Fruit fly (Drosophila melanogaster) whole organism, embryonic: ENCODE data around the gene CG43078.

Source experiments
- Atf6 ChIP-seq: fragments of 200-800 bp; sonication (Bioruptor generic); IDR thresholded peaks from 2 replicates; pipeline ENCODE4 v1.3.6; 2022; ENCODE audit warnings: missing biosample characterization, missing genetic modification characterization
- CG10147 ChIP-seq: fragments of 200-800 bp; sonication (Bioruptor generic); optimal IDR thresholded peaks from 2 replicates; lab custom pipeline; 2019; ENCODE audit warnings: missing biosample characterization, mild to moderate bottlenecking, missing genetic modification characterization, moderate library complexity
- CG10267 ChIP-seq: fragments of 200-800 bp; sonication (Bioruptor generic); optimal IDR thresholded peaks from 2 replicates; lab custom pipeline; 2018; ENCODE audit warnings: missing biosample characterization, mild to moderate bottlenecking, missing genetic modification characterization, moderate library complexity
- CG10431 ChIP-seq: fragments of 200-800 bp; sonication (Bioruptor generic); optimal IDR thresholded peaks from 3 replicates; lab custom pipeline; 2018; ENCODE audit warnings: missing biosample characterization, mild to moderate bottlenecking, missing genetic modification characterization
- CG11456 ChIP-seq: fragments of 200-800 bp; sonication (Bioruptor generic); IDR thresholded peaks from 3 replicates; pipeline ENCODE4 v1.3.6; 2022; ENCODE audit warnings: missing biosample characterization, missing genetic modification characterization
- CG12391 ChIP-seq: fragments of 200-800 bp; sonication (Bioruptor generic); optimal IDR thresholded peaks from 3 replicates; lab custom pipeline; 2018; ENCODE audit warnings: missing biosample characterization, mild to moderate bottlenecking, missing genetic modification characterization, moderate library complexity
- CG14965 ChIP-seq: fragments of 200-800 bp; sonication (Bioruptor generic); optimal IDR thresholded peaks from 2 replicates; lab custom pipeline; 2016; ENCODE audit warnings: missing biosample characterization, missing genetic modification characterization, borderline replicate concordance
- CG15514 ChIP-seq: fragments of 200-800 bp; sonication (Bioruptor generic); optimal IDR thresholded peaks from 3 replicates; lab custom pipeline; 2017; ENCODE audit warnings: missing biosample characterization, missing genetic modification characterization, mild to moderate bottlenecking, moderate library complexity, missing genetic modification reagents
- CG17612 ChIP-seq: fragments of 200-800 bp; sonication (Bioruptor generic); IDR thresholded peaks from 2 replicates; pipeline ENCODE4 v1.3.6; 2022; ENCODE audit warnings: missing biosample characterization, missing genetic modification characterization
- CG1792 ChIP-seq: fragments of 200-800 bp; sonication (Bioruptor generic); optimal IDR thresholded peaks from 2 replicates; lab custom pipeline; 2016; ENCODE audit warnings: missing biosample characterization, missing genetic modification characterization
- CG18011 ChIP-seq: fragments of 200-800 bp; sonication (Bioruptor generic); optimal IDR thresholded peaks from 2 replicates; lab custom pipeline; 2017; ENCODE audit warnings: missing biosample characterization, missing genetic modification characterization, mild to moderate bottlenecking, moderate library complexity, missing genotype
- CG2202 ChIP-seq: fragments of 200-800 bp; sonication (Bioruptor generic); optimal IDR thresholded peaks from 2 replicates; lab custom pipeline; 2018; ENCODE audit warnings: missing biosample characterization, mild to moderate bottlenecking, missing genetic modification characterization
- CG2889 ChIP-seq: fragments of 200-800 bp; sonication (Bioruptor generic); IDR thresholded peaks from 3 replicates; pipeline ENCODE4 v1.3.6; 2022; ENCODE audit warnings: missing biosample characterization, missing genetic modification characterization
- CG30403 ChIP-seq: fragments of 200-800 bp; sonication (Bioruptor generic); optimal IDR thresholded peaks from 3 replicates; lab custom pipeline; 2016; ENCODE audit warnings: missing biosample characterization, missing genetic modification characterization
- CG4360 ChIP-seq: fragments of 200-800 bp; sonication (Bioruptor generic); IDR thresholded peaks from 2 replicates; pipeline ENCODE4 v1.3.6; 2022; ENCODE audit warnings: missing biosample characterization, missing genetic modification characterization
- CG4404 ChIP-seq: fragments of 200-800 bp; sonication (Bioruptor generic); IDR thresholded peaks from 2 replicates; pipeline ENCODE4 v1.3.6; 2022; ENCODE audit warnings: missing biosample characterization, missing genetic modification characterization
- CG4707 ChIP-seq: fragments of 200-800 bp; sonication (Bioruptor generic); optimal IDR thresholded peaks from 2 replicates; lab custom pipeline; 2018; ENCODE audit warnings: missing biosample characterization, mild to moderate bottlenecking, missing genetic modification characterization, moderate library complexity
- CG4730 ChIP-seq: fragments of 200-800 bp; sonication (Bioruptor generic); IDR thresholded peaks from 2 replicates; pipeline ENCODE4 v1.3.6; 2022; ENCODE audit warnings: missing biosample characterization, missing genetic modification characterization
- CG4854 ChIP-seq: fragments of 200-800 bp; sonication (Bioruptor generic); optimal IDR thresholded peaks from 2 replicates; lab custom pipeline; 2016; ENCODE audit warnings: missing biosample characterization, missing genetic modification characterization, inconsistent platforms
- CG5180 ChIP-seq: fragments of 200-800 bp; sonication (Bioruptor generic); optimal IDR thresholded peaks from 3 replicates; lab custom pipeline; 2017; ENCODE audit warnings: missing biosample characterization, missing genetic modification characterization, mild to moderate bottlenecking, moderate library complexity, missing genetic modification reagents
- CG6654 ChIP-seq: fragments of 200-800 bp; sonication (Bioruptor generic); optimal IDR thresholded peaks from 2 replicates; lab custom pipeline; 2017; ENCODE audit warnings: missing biosample characterization, mild to moderate bottlenecking, missing genetic modification characterization
- CG6765 ChIP-seq: fragments of 200-800 bp; sonication (Bioruptor generic); optimal IDR thresholded peaks from 3 replicates; lab custom pipeline; 2017; ENCODE audit warnings: missing biosample characterization, mild to moderate bottlenecking, missing genetic modification characterization
- CG6854 ChIP-seq: fragments of 200-800 bp; sonication (Bioruptor generic); optimal IDR thresholded peaks from 3 replicates; lab custom pipeline; 2017; ENCODE audit warnings: missing biosample characterization, mild to moderate bottlenecking, missing genetic modification characterization
- CG8924 ChIP-seq: fragments of 200-800 bp; optimal IDR thresholded peaks from 3 replicates; lab custom pipeline; 2019; ENCODE audit warnings: missing biosample characterization, mild to moderate bottlenecking, missing genetic modification characterization, moderate library complexity
- CG9727 ChIP-seq: fragments of 200-800 bp; sonication (Bioruptor generic); optimal IDR thresholded peaks from 3 replicates; lab custom pipeline; 2017; ENCODE audit warnings: missing biosample characterization, mild to moderate bottlenecking, missing genetic modification characterization
- Deaf1 ChIP-seq: fragments of 200-800 bp; optimal IDR thresholded peaks from 3 replicates; lab custom pipeline; 2019; ENCODE audit warnings: missing biosample characterization, mild to moderate bottlenecking, missing genetic modification characterization, moderate library complexity
- Dll ChIP-seq: fragments of 200-800 bp; sonication (Bioruptor generic); IDR thresholded peaks from 4 replicates; pipeline ENCODE4 v1.3.6; 2022; ENCODE audit warnings: missing biosample characterization, missing genetic modification characterization; ENCODE audit not compliant: partially characterized antibody
- HHEX ChIP-seq: fragments of 200-800 bp; sonication (Bioruptor generic); optimal IDR thresholded peaks from 3 replicates; lab custom pipeline; 2017; ENCODE audit warnings: missing biosample characterization, mild to moderate bottlenecking, missing genetic modification characterization, missing genetic modification reagents
- Hand ChIP-seq: fragments of 200-800 bp; sonication (Bioruptor generic); optimal IDR thresholded peaks from 2 replicates; lab custom pipeline; 2017; ENCODE audit warnings: mild to moderate bottlenecking, missing biosample characterization, missing genetic modification reagents, missing genetic modification characterization
- Hey ChIP-seq: fragments of 200-800 bp; sonication (Bioruptor generic); optimal IDR thresholded peaks from 3 replicates; lab custom pipeline; 2018; ENCODE audit warnings: missing biosample characterization, mild to moderate bottlenecking, missing genetic modification characterization
- Jarid2 ChIP-seq: fragments of 200-800 bp; sonication (Bioruptor generic); optimal IDR thresholded peaks from 3 replicates; lab custom pipeline; 2017; ENCODE audit warnings: mild to moderate bottlenecking, missing biosample characterization, missing genetic modification reagents, missing genetic modification characterization
- Lhr ChIP-seq: fragments of 200-800 bp; sonication (Bioruptor generic); optimal IDR thresholded peaks from 3 replicates; lab custom pipeline; 2017; ENCODE audit warnings: mild to moderate bottlenecking, missing biosample characterization, missing genetic modification reagents, missing genetic modification characterization
- Max ChIP-seq: fragments of 200-800 bp; sonication (Bioruptor generic); optimal IDR thresholded peaks from 2 replicates; lab custom pipeline; 2016; ENCODE audit warnings: missing biosample characterization, mild to moderate bottlenecking, missing genetic modification characterization
- Nf-YA ChIP-seq: fragments of 200-800 bp; sonication (Bioruptor generic); IDR thresholded peaks from 2 replicates; pipeline ENCODE4 v1.3.6; 2022; ENCODE audit warnings: missing biosample characterization, missing genetic modification characterization
- Sox100B ChIP-seq: fragments of 200-800 bp; sonication (Bioruptor generic); optimal IDR thresholded peaks from 3 replicates; lab custom pipeline; 2018; ENCODE audit warnings: missing biosample characterization, mild to moderate bottlenecking, missing genetic modification characterization
- Stat92E ChIP-seq, 3 experiments: fragments of >200 bp in 2 of 3; fragments of 200-800 bp in 1 of 3; sonication (Bioruptor generic) in 1 of 3; optimal IDR thresholded peaks; 2 replicates each; lab custom pipeline; 2017 to 2019; ENCODE audit warnings: missing biosample characterization in 3 of 3, missing genetic modification characterization in 3 of 3, mild to moderate bottlenecking in 1 of 3, moderate library complexity in 1 of 3
- cg ChIP-seq: fragments of 200-800 bp; sonication (Bioruptor generic); optimal IDR thresholded peaks from 3 replicates; lab custom pipeline; 2019; ENCODE audit warnings: missing biosample characterization, mild to moderate bottlenecking, missing genetic modification characterization, moderate library complexity
- fd102C ChIP-seq: fragments of 200-800 bp; sonication (Bioruptor generic); optimal IDR thresholded peaks from 2 replicates; lab custom pipeline; 2018; ENCODE audit warnings: missing biosample characterization, mild to moderate bottlenecking, missing genetic modification characterization, moderate library complexity
- gem ChIP-seq: fragments of 200-800 bp; sonication (Bioruptor generic); optimal IDR thresholded peaks from 2 replicates; lab custom pipeline; 2019; ENCODE audit warnings: missing biosample characterization, mild to moderate bottlenecking, missing genetic modification characterization, moderate library complexity
- h ChIP-seq: fragments of >200 bp; optimal IDR thresholded peaks from 2 replicates; lab custom pipeline; 2017
- mirr ChIP-seq: fragments of 200-800 bp; sonication (Bioruptor generic); optimal IDR thresholded peaks from 3 replicates; lab custom pipeline; 2018; ENCODE audit warnings: missing biosample characterization, mild to moderate bottlenecking, missing genetic modification characterization
- onecut ChIP-seq: fragments of 200-800 bp; sonication (Bioruptor generic); IDR thresholded peaks from 2 replicates; pipeline ENCODE4 v1.3.6; 2022; ENCODE audit warnings: missing biosample characterization, missing genetic modification characterization
- otp ChIP-seq: fragments of 200-800 bp; sonication (Bioruptor generic); IDR thresholded peaks from 3 replicates; pipeline ENCODE4, ENCODE4 v1.3.6; 2022; ENCODE audit warnings: missing biosample characterization, missing genetic modification characterization
- run ChIP-seq: fragments of 200-800 bp; sonication (Bioruptor generic); optimal IDR thresholded peaks from 3 replicates; lab custom pipeline; 2018; ENCODE audit warnings: missing biosample characterization, mild to moderate bottlenecking, missing genetic modification characterization
- scrt ChIP-seq: fragments of 200-800 bp; sonication (Bioruptor generic); optimal IDR thresholded peaks from 2 replicates; lab custom pipeline; 2018; ENCODE audit warnings: missing biosample characterization, mild to moderate bottlenecking, missing genetic modification characterization, moderate library complexity
- slou ChIP-seq: fragments of 200-800 bp; sonication (Bioruptor generic); optimal IDR thresholded peaks from 3 replicates; lab custom pipeline; 2016; ENCODE audit warnings: missing biosample characterization, missing genetic modification characterization
- so ChIP-seq: fragments of 200-800 bp; sonication (Bioruptor generic); IDR thresholded peaks from 3 replicates; pipeline ENCODE4 v1.3.6; 2022; ENCODE audit warnings: missing biosample characterization, missing genetic modification characterization
- tna ChIP-seq: fragments of 200-800 bp; sonication (Bioruptor generic); IDR thresholded peaks from 2 replicates; pipeline ENCODE4 v1.3.6; 2022; ENCODE audit warnings: missing biosample characterization, missing genetic modification characterization; ENCODE audit not compliant: partially characterized antibody
- toy ChIP-seq: fragments of 200-800 bp; sonication (Bioruptor generic); IDR thresholded peaks from 2 replicates; pipeline ENCODE4 v1.3.6; 2022; ENCODE audit warnings: missing biosample characterization, missing genetic modification characterization
- zfh2 ChIP-seq: fragments of 200-800 bp; sonication (Bioruptor generic); optimal IDR thresholded peaks from 2 replicates; lab custom pipeline; 2016; ENCODE audit warnings: missing biosample characterization, missing genetic modification characterization

The CG43078 gene

DNA sequence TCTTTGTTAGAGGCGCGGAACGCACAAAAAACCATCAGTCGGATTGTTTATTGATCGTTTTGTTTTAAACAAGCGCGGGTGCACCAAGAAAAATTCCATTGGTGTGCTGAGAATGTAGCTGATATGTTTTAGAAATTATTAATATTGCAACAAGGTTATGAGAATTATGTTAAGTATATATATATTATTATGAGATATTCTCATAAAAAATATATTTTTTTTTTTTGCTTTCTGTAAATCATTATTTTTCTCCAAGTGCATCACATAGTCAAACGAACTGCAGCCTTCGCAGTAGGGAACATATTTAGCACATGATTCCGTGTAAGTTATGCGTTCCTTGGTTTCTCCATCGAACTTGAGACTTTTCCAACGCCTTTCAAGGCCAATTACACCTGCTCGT, 52.4 kb downstream of the CG43078 start (continued):
- peak; percentile 76 for TF ChIP-seq CG9727 (GFP tag; lab: Kevin White, UChicago)
- no peak for TF ChIP-seq h
- TF ChIP-seq CG1792 (GFP tag; lab: Kevin White, UChicago): no peak
- peak; percentile 71 for TF ChIP-seq Sox100B
- peak; percentile 53 for TF ChIP-seq Deaf1 (tag; lab: Kevin White, UChicago)
- peak; percentile 50; the same call in 1 of the 2 replicates for TF ChIP-seq CG4404 (GFP tag; lab: Robert Waterston, UW)
- TF ChIP-seq CG2889: 0 out of 3 replicates have a peak, but pooled peaks have one; percentile 11
- no peak for TF ChIP-seq otp (GFP tag; lab: Robert Waterston, UW)
- peak; percentile 57 for TF ChIP-seq onecut (GFP tag; lab: Robert Waterston, UW)
- peak; percentile 38 for TF ChIP-seq Jarid2
- no peak for TF ChIP-seq zfh2 (GFP tag; lab: Kevin White, UChicago)
- peak; percentile 80 for TF ChIP-seq gem (tag; lab: Kevin White, UChicago)
- no peak for TF ChIP-seq CG6654 (GFP tag; lab: Kevin White, UChicago)
- peak; percentile 37 for TF ChIP-seq Max (GFP tag; lab: Kevin White, UChicago)
- TF ChIP-seq Hey: no peak
- peak; percentile 57; the same call in 1 of the 3 replicates for TF ChIP-seq so (GFP tag; lab: Robert Waterston, UW)
- no peak for TF ChIP-seq Dll (GFP tag; lab: Robert Waterston, UW)
- no peak for TF ChIP-seq CG6765 (GFP tag; lab: Kevin White, UChicago)
- TF ChIP-seq CG5180 (GFP tag; lab: Kevin White, UChicago): peak; percentile 28
- TF ChIP-seq slou (GFP tag; lab: Kevin White, UChicago): peak; percentile 21
- no peak for TF ChIP-seq CG18011 (GFP tag; lab: Kevin White, UChicago)
- TF ChIP-seq Lhr (GFP tag; lab: Kevin White, UChicago): no peak
- TF ChIP-seq cg (GFP tag; lab: Kevin White, UChicago): no peak
- no peak for TF ChIP-seq CG4360 (GFP tag; lab: Robert Waterston, UW)
- TF ChIP-seq CG10147: peak; percentile 66
- TF ChIP-seq CG12391 (tag; lab: Kevin White, UChicago): peak; percentile 63
- TF ChIP-seq toy (GFP tag; lab: Robert Waterston, UW): peak; percentile 60; the same call in 1 of the 2 replicates
- peak; percentile 40; the same call in 1 of the 2 replicates for TF ChIP-seq Atf6 (GFP tag; lab: Robert Waterston, UW)
- peak; percentile 61 for TF ChIP-seq HHEX (GFP tag; lab: Kevin White, UChicago)
- TF ChIP-seq CG8924 (tag; lab: Kevin White, UChicago): peak; percentile 69
- peak; percentile 8 for TF ChIP-seq CG30403 (GFP tag; lab: Kevin White, UChicago)
- TF ChIP-seq CG4854 (GFP tag; lab: Kevin White, UChicago): no peak
- TF ChIP-seq tna (GFP tag; lab: Robert Waterston, UW): no peak
- no peak for TF ChIP-seq CG6854 (GFP tag; lab: Kevin White, UChicago)
- no peak for TF ChIP-seq fd102C (GFP tag; lab: Kevin White, UChicago)
- peak; percentile 74 for TF ChIP-seq CG10267 (tag; lab: Kevin White, UChicago)
- TF ChIP-seq Hand (GFP tag; lab: Kevin White, UChicago): no peak
- no peak for TF ChIP-seq scrt (GFP tag; lab: Kevin White, UChicago)
- peak; percentile 9; the same call in 1 of the 2 replicates for TF ChIP-seq Nf-YA (GFP tag; lab: Robert Waterston, UW)
- TF ChIP-seq CG4730 (GFP tag; lab: Robert Waterston, UW): peak; percentile 78
- TF ChIP-seq run (tag; lab: Kevin White, UChicago): peak; percentile 7
- TF ChIP-seq mirr (GFP tag; lab: Kevin White, UChicago): no peak
- TF ChIP-seq CG17612 (GFP tag; lab: Robert Waterston, UW): 0 out of 2 replicates have a peak, but pooled peaks have one; percentile 29
- TF ChIP-seq CG4707 (GFP tag; lab: Kevin White, UChicago): no peak
- peak; percentile 12 for TF ChIP-seq CG15514 (GFP tag; lab: Kevin White, UChicago)
- TF ChIP-seq Stat92E (GFP tag; optimal IDR thresholded peaks at IDR 0.05; lab: Kevin White, UChicago): peak in 1 of 3 experiments; percentile 51
- no peak for TF ChIP-seq CG10431 (GFP tag; lab: Kevin White, UChicago)
- TF ChIP-seq CG14965 (GFP tag; lab: Kevin White, UChicago): no peak
- peak; percentile 13 for TF ChIP-seq CG2202
- TF ChIP-seq CG11456 (GFP tag; lab: Robert Waterston, UW): peak; percentile 64; the same call in 1 of the 3 replicates
